Worm (Caenorhabditis elegans) whole organism, L1 larva: ENCODE results near the gene cutl-2.

Source experiments
- C04F5.9 ChIP-seq: sonication (generic microtip); optimal IDR thresholded peaks from 2 replicates; lab custom pipeline; 2016; ENCODE audit warnings: missing genetic modification characterization, missing compliant biosample characterization
- C16A3.4 ChIP-seq: fragments of 150-350 bp; optimal IDR thresholded peaks from 2 replicates; lab custom pipeline; 2014; ENCODE audit warnings: missing biosample characterization, missing genetic modification characterization
- C34B4.2 ChIP-seq: sonication (generic microtip); optimal IDR thresholded peaks from 2 replicates; lab custom pipeline; 2017; ENCODE audit warnings: mild to moderate bottlenecking, missing genetic modification characterization, missing compliant biosample characterization
- F16B12.6 ChIP-seq: fragments of 150-350 bp; optimal IDR thresholded peaks from 2 replicates; lab custom pipeline; 2014; ENCODE audit warnings: missing biosample characterization, missing genetic modification characterization
- aly-2 ChIP-seq: fragments of 150-350 bp; optimal IDR thresholded peaks from 2 replicates; lab custom pipeline; 2014; ENCODE audit warnings: missing biosample characterization, missing genetic modification characterization
- ama-1 ChIP-seq: fragments of 150-350 bp; optimal IDR thresholded peaks from 2 replicates; lab custom pipeline; 2014
- blmp-1 ChIP-seq: fragments of 150-350 bp; optimal IDR thresholded peaks from 2 replicates; lab custom pipeline; 2014; ENCODE audit warnings: missing biosample characterization, missing genetic modification characterization
- ceh-8 ChIP-seq: fragments of 200-800 bp; sonication (Bioruptor generic); optimal IDR thresholded peaks from 2 replicates; lab custom pipeline; 2018; ENCODE audit warnings: mild to moderate bottlenecking, missing genetic modification characterization, moderate library complexity, missing compliant biosample characterization
- dsc-1 ChIP-seq: sonication (generic microtip); optimal IDR thresholded peaks from 2 replicates; lab custom pipeline; 2016; ENCODE audit warnings: mild to moderate bottlenecking, missing genetic modification characterization, missing compliant biosample characterization
- efl-1 ChIP-seq, 4 experiments: fragments of 150-350 bp; optimal IDR thresholded peaks in 3 of 4; peaks in 1 of 4; 1 replicate in 1 of 4; 2 replicates in 3 of 4; lab custom pipeline; 2014; ENCODE audit warnings: missing biosample characterization in 2 of 4, missing genetic modification characterization in 2 of 4, missing genetic modification reagents in 2 of 4
- fos-1 ChIP-seq: fragments of 150-350 bp; optimal IDR thresholded peaks from 2 replicates; lab custom pipeline; 2014; ENCODE audit warnings: missing biosample characterization, missing genetic modification characterization
- grh-1 ChIP-seq: fragments of 200-800 bp; sonication (Bioruptor generic); IDR thresholded peaks from 2 replicates; pipeline ENCODE4 v1.3.6; 2022; ENCODE audit warnings: missing genetic modification reagents, missing genetic modification characterization, missing compliant biosample characterization
- hlh-4 ChIP-seq: sonication (generic microtip); optimal IDR thresholded peaks from 2 replicates; lab custom pipeline; 2016; ENCODE audit warnings: mild to moderate bottlenecking, missing genetic modification characterization, missing compliant biosample characterization
- hpl-2 ChIP-seq: fragments of 150-350 bp; optimal IDR thresholded peaks from 2 replicates; lab custom pipeline; 2014; ENCODE audit warnings: missing biosample characterization, missing genetic modification reagents, missing genetic modification characterization
- irx-1 ChIP-seq: sonication (generic microtip); optimal IDR thresholded peaks from 2 replicates; lab custom pipeline; 2016; ENCODE audit warnings: missing genetic modification characterization, missing compliant biosample characterization
- lin-39 ChIP-seq: fragments of 150-350 bp; optimal IDR thresholded peaks from 2 replicates; lab custom pipeline; 2014; ENCODE audit warnings: missing biosample characterization, missing genetic modification reagents, missing genetic modification characterization
- lsy-2 ChIP-seq, 2 experiments: fragments of 150-350 bp; optimal IDR thresholded peaks; 2 replicates each; lab custom pipeline; 2014; ENCODE audit warnings: missing biosample characterization in 2 of 2, missing genetic modification characterization in 2 of 2
- mab-9 ChIP-seq: fragments of 200-800 bp; sonication (Bioruptor generic); IDR thresholded peaks from 2 replicates; pipeline ENCODE4 v1.3.6; 2022; ENCODE audit warnings: missing genetic modification reagents, missing genetic modification characterization, missing compliant biosample characterization
- mef-2 ChIP-seq: fragments of 150-350 bp; optimal IDR thresholded peaks from 2 replicates; lab custom pipeline; 2014; ENCODE audit warnings: missing biosample characterization, missing genetic modification characterization
- nhr-11 ChIP-seq: fragments of 150-350 bp; optimal IDR thresholded peaks from 2 replicates; lab custom pipeline; 2014; ENCODE audit warnings: missing biosample characterization, missing genetic modification characterization
- nhr-12 ChIP-seq: sonication (generic microtip); optimal IDR thresholded peaks from 2 replicates; lab custom pipeline; 2017; ENCODE audit warnings: missing biosample characterization, missing genetic modification characterization
- nhr-19 ChIP-seq: fragments of 200-800 bp; sonication (Bioruptor generic); conservative IDR thresholded peaks from 2 replicates; pipeline ENCODE4 v1.3.6; 2022; ENCODE audit warnings: missing genetic modification characterization, missing compliant biosample characterization
- nhr-20 ChIP-seq: sonication (generic microtip); optimal IDR thresholded peaks from 2 replicates; lab custom pipeline; 2016; ENCODE audit warnings: mild to moderate bottlenecking, missing genetic modification characterization, missing compliant biosample characterization
- nhr-47 ChIP-seq: sonication (generic microtip); optimal IDR thresholded peaks from 2 replicates; lab custom pipeline; 2016; ENCODE audit warnings: mild to moderate bottlenecking, missing genetic modification characterization, moderate library complexity, missing compliant biosample characterization
- nhr-71 ChIP-seq: sonication (generic microtip); optimal IDR thresholded peaks from 2 replicates; lab custom pipeline; 2016; ENCODE audit warnings: mild to moderate bottlenecking, missing genetic modification characterization, moderate library complexity, missing compliant biosample characterization
- nhr-77 ChIP-seq: fragments of 150-350 bp; optimal IDR thresholded peaks from 2 replicates; lab custom pipeline; 2014; ENCODE audit warnings: missing biosample characterization, missing genetic modification characterization
- nhr-84 ChIP-seq: sonication (generic microtip); optimal IDR thresholded peaks from 2 replicates; lab custom pipeline; 2017; ENCODE audit warnings: missing biosample characterization, missing genetic modification characterization
- nhr-85 ChIP-seq: sonication (generic microtip); peaks from one replicate; lab custom pipeline; 2016; ENCODE audit warnings: missing genetic modification characterization, inconsistent platforms, missing compliant biosample characterization
- nhr-90 ChIP-seq: sonication (generic microtip); optimal IDR thresholded peaks from 2 replicates; lab custom pipeline; 2016; ENCODE audit warnings: mild to moderate bottlenecking, missing genetic modification characterization, missing compliant biosample characterization; ENCODE audit not compliant: poor library complexity
- pag-3 ChIP-seq: sonication (generic microtip); optimal IDR thresholded peaks from 2 replicates; lab custom pipeline; 2017; ENCODE audit warnings: missing genetic modification characterization, mild to moderate bottlenecking, missing compliant biosample characterization, antibody characterized with exemption, borderline replicate concordance; ENCODE audit not compliant: insufficient read depth
- pqm-1 ChIP-seq: sonication (generic microtip); optimal IDR thresholded peaks from 3 replicates; lab custom pipeline; 2017; ENCODE audit warnings: missing biosample characterization, missing genetic modification characterization
- rnt-1 ChIP-seq: sonication (generic microtip); optimal IDR thresholded peaks from 2 replicates; lab custom pipeline; 2016; ENCODE audit warnings: mild to moderate bottlenecking, missing genetic modification characterization, moderate library complexity, missing compliant biosample characterization
- skn-1 ChIP-seq: fragments of 150-350 bp; optimal IDR thresholded peaks from 2 replicates; lab custom pipeline; 2014; ENCODE audit warnings: missing biosample characterization, missing genetic modification characterization
- snpc-4 ChIP-seq: fragments of 150-350 bp; optimal IDR thresholded peaks from 2 replicates; lab custom pipeline; 2014; ENCODE audit warnings: missing biosample characterization, missing genetic modification characterization
- sox-4 ChIP-seq: sonication (generic microtip); optimal IDR thresholded peaks from 2 replicates; lab custom pipeline; 2016; ENCODE audit warnings: missing genetic modification characterization, missing compliant biosample characterization
- swsn-7 ChIP-seq: sonication (generic microtip); optimal IDR thresholded peaks from 2 replicates; lab custom pipeline; 2016; ENCODE audit warnings: missing genetic modification characterization, missing compliant biosample characterization
- tbx-2 ChIP-seq: sonication (generic microtip); optimal IDR thresholded peaks from 2 replicates; lab custom pipeline; 2016; ENCODE audit warnings: missing genetic modification characterization, missing compliant biosample characterization
- tlp-1 ChIP-seq: fragments of 150-350 bp; optimal IDR thresholded peaks from 2 replicates; lab custom pipeline; 2014; ENCODE audit warnings: missing biosample characterization, missing genetic modification characterization
- unc-30 ChIP-seq: sonication (generic microtip); optimal IDR thresholded peaks from 2 replicates; lab custom pipeline; 2017; ENCODE audit warnings: missing biosample characterization, missing genetic modification characterization
- unc-62 ChIP-seq: fragments of 150-350 bp; optimal IDR thresholded peaks from 2 replicates; lab custom pipeline; 2014; ENCODE audit warnings: missing biosample characterization, missing genetic modification reagents, missing genetic modification characterization
- unc-86 ChIP-seq: sonication (generic microtip); optimal IDR thresholded peaks from 2 replicates; lab custom pipeline; 2016; ENCODE audit warnings: missing genetic modification characterization, missing compliant biosample characterization
- unc-98 ChIP-seq: fragments of 200-800 bp; sonication (Bioruptor generic); IDR thresholded peaks from 2 replicates; pipeline ENCODE4 v1.3.6; 2022; ENCODE audit warnings: missing genetic modification characterization, missing compliant biosample characterization
- vab-15 ChIP-seq: sonication (generic microtip); optimal IDR thresholded peaks from 2 replicates; lab custom pipeline; 2017; ENCODE audit warnings: missing genotype, mild to moderate bottlenecking, missing genetic modification characterization, missing compliant biosample characterization
- zag-1 ChIP-seq: fragments of 150-350 bp; optimal IDR thresholded peaks from 2 replicates; lab custom pipeline; 2014; ENCODE audit warnings: missing biosample characterization, missing genetic modification characterization
- zip-4 ChIP-seq: fragments of 200-800 bp; sonication (Bioruptor generic); optimal IDR thresholded peaks from 2 replicates; lab custom pipeline; 2018; ENCODE audit warnings: mild to moderate bottlenecking, missing genetic modification characterization, moderate library complexity, missing compliant biosample characterization
- ztf-4 ChIP-seq: fragments of 150-350 bp; optimal IDR thresholded peaks from 2 replicates; lab custom pipeline; 2014; ENCODE audit warnings: missing biosample characterization, missing genetic modification characterization

The cutl-2 gene

ce11 chrII:9718631-9719252 lies 5.7 kb downstream of the cutl-2 start, which contains the start of gene Y53C12A.11:
Y53C12A.11 (minus strand) TSS chrII:9718698.
- TF ChIP-seq efl-1 (optimal IDR thresholded peaks at IDR 0.05; lab: Kevin White, UChicago) (peak; percentile 13 to 39), efl-1 (GFP tag; optimal IDR thresholded peaks at IDR 0.05 in 1 of 2; lab: Kevin White, UChicago) (peak in 1 of 2 experiments; percentile 70), nhr-47 (tag; lab: Kevin White, UChicago) (peak; percentile 5), nhr-19 (peak; percentile 41), nhr-71 (tag; lab: Kevin White, UChicago) (peak; percentile 26), lsy-2 (tag; optimal IDR thresholded peaks at IDR 0.05; lab: Kevin White, UChicago) (peak in 1 of 2 experiments; percentile 52)

- TF ChIP-seq zag-1 = no peak
- no peak for TF ChIP-seq rnt-1 (tag; lab: Kevin White, UChicago)
- no peak for TF ChIP-seq tbx-2
- TF ChIP-seq efl-1 (optimal IDR thresholded peaks at IDR 0.05; lab: Kevin White, UChicago) = no peak
- TF ChIP-seq efl-1 (GFP tag; optimal IDR thresholded peaks at IDR 0.05 in 1 of 2; lab: Kevin White, UChicago) = no peak
- TF ChIP-seq nhr-19 = no peak
- TF ChIP-seq pqm-1 = no peak
- TF ChIP-seq hpl-2 (GFP tag; lab: Kevin White, UChicago) = no peak
- no peak for TF ChIP-seq nhr-84 (tag; lab: Kevin White, UChicago)
- no peak for TF ChIP-seq nhr-12 (tag; lab: Kevin White, UChicago)
- no peak for TF ChIP-seq ztf-4 (tag; lab: Kevin White, UChicago)
- no peak for TF ChIP-seq lsy-2 (tag; optimal IDR thresholded peaks at IDR 0.05; lab: Kevin White, UChicago)
- TF ChIP-seq snpc-4 = no peak
- TF ChIP-seq aly-2 = no peak
- TF ChIP-seq C34B4.2 (tag; lab: Kevin White, UChicago) = no peak
- TF ChIP-seq unc-62 (GFP tag; lab: Kevin White, UChicago) = no peak
- no peak for TF ChIP-seq fos-1
These were observed 6.6 kb downstream of the cutl-2 start, which contains the start of gene Y53C12A.6 for ce11 chrII:9717904-9718303. Y53C12A.6 (minus strand) TSS chrII:9718004.

ce11 chrII:9716417-9717039 lies 7.9 kb downstream of the cutl-2 start, which contains the start of gene wee-1.3:
wee-1.3 (minus strand) TSS chrII:9716467.
- TF ChIP-seq mef-2 (tag; lab: Kevin White, UChicago) = peak; percentile 30
- peak; percentile 83 for TF ChIP-seq nhr-77 (tag; lab: Kevin White, UChicago)
- TF ChIP-seq hlh-4 (tag; lab: Kevin White, UChicago) = no peak
- peak; percentile 37 for TF ChIP-seq fos-1
- TF ChIP-seq pag-3 (tag; lab: Kevin White, UChicago) = peak; percentile 1
- TF ChIP-seq skn-1 = peak; percentile 83
- TF ChIP-seq unc-62 (GFP tag; lab: Kevin White, UChicago) = no peak
- peak; percentile 99 for TF ChIP-seq F16B12.6 (tag; lab: Kevin White, UChicago)
- peak; percentile 72 for TF ChIP-seq unc-86 (tag; lab: Kevin White, UChicago)
- peak; percentile 91 for TF ChIP-seq C16A3.4 (tag; lab: Kevin White, UChicago)
- no peak for TF ChIP-seq pqm-1
- TF ChIP-seq zag-1 = no peak
- peak; percentile 62 for TF ChIP-seq grh-1 (GFP tag; lab: Robert Waterston, UW)
- peak; percentile 92 to 95 for TF ChIP-seq lsy-2 (tag; optimal IDR thresholded peaks at IDR 0.05; lab: Kevin White, UChicago)
- TF ChIP-seq sox-4 = peak; percentile 21
- peak; percentile 58 for TF ChIP-seq lin-39
- TF ChIP-seq swsn-7 (tag; lab: Kevin White, UChicago) = peak; percentile 83
- TF ChIP-seq dsc-1 (tag; lab: Kevin White, UChicago) = peak; percentile 71
- no peak for TF ChIP-seq C34B4.2 (tag; lab: Kevin White, UChicago)
- TF ChIP-seq rnt-1 (tag; lab: Kevin White, UChicago) = peak; percentile 90
- TF ChIP-seq C04F5.9 (tag; lab: Kevin White, UChicago) = peak; percentile 81
- TF ChIP-seq irx-1 (tag; lab: Kevin White, UChicago) = peak; percentile 61
- TF ChIP-seq vab-15 (tag; lab: Kevin White, UChicago) = peak; percentile 67
- no peak for TF ChIP-seq unc-98 (GFP tag; lab: Robert Waterston, UW)
- TF ChIP-seq nhr-85 (tag; lab: Kevin White, UChicago) = peak; percentile 90
- TF ChIP-seq nhr-20 = peak; percentile 88
- peak; percentile 35 for TF ChIP-seq ztf-4 (tag; lab: Kevin White, UChicago)
- no peak for TF ChIP-seq ama-1
- TF ChIP-seq ceh-8 (GFP tag; lab: Kevin White, UChicago) = peak; percentile 48
- TF ChIP-seq blmp-1 = peak; percentile 77
- no peak for TF ChIP-seq unc-30 (tag; lab: Kevin White, UChicago)
- peak; percentile 78 for TF ChIP-seq nhr-90 (tag; lab: Kevin White, UChicago)
- TF ChIP-seq efl-1 (optimal IDR thresholded peaks at IDR 0.05; lab: Kevin White, UChicago) = peak; percentile 97 to 99
- TF ChIP-seq efl-1 (GFP tag; optimal IDR thresholded peaks at IDR 0.05 in 1 of 2; lab: Kevin White, UChicago) = peak; percentile 99 to 100
- TF ChIP-seq mab-9 (GFP tag; lab: Robert Waterston, UW) = peak; percentile 60; the same call in 1 of the 2 replicates
- peak; percentile 29 for TF ChIP-seq zip-4 (GFP tag; lab: Kevin White, UChicago)
- no peak for TF ChIP-seq tlp-1
- TF ChIP-seq nhr-11 (tag; lab: Kevin White, UChicago) = peak; percentile 60
